Fruit fly (Drosophila melanogaster): Measurements from ENCODE around the gene I-t.
A peak's percentile ranks its signal among the peaks of the same experiment; 100 is the strongest.

Gene I-t

DNA sequence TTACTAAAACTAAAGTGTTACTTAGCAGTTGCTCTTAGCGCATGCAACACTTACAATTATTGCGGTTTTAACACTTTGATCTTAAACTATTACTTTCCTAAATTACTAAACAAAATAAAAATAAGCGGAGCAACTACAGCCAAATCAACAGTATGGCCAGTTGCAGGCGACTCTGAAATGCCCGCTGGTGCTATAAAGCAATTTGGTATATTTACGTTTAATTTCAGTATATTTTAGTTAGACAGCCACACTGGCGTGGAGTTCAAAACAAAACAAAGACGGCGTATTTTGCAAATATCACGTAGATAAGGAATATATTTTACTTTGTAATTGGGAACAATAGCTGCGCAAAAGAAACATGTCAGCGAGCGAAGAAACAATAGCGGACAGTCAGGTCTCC lies 24.3 kb upstream of the I-t start, which contains the start of the genes Taf12 and Ho (continued):
- TF ChIP-seq Smox (GFP tag; optimal IDR thresholded peaks at IDR 0.05) (no peak), dsx (GFP tag; optimal IDR thresholded peaks at IDR 0.05; ENCODE audit: poor library complexity, severe bottlenecking) (no peak), CG6276 (GFP tag; optimal IDR thresholded peaks at IDR 0.05) (no peak), fkh (GFP tag; optimal IDR thresholded peaks at IDR 0.05) (peak; percentile 54), Eip78C (GFP tag) (peak; percentile 74), achi (GFP tag; optimal IDR thresholded peaks at IDR 0.05) (no peak), svp (GFP tag) (peak; percentile 70)

DNA sequence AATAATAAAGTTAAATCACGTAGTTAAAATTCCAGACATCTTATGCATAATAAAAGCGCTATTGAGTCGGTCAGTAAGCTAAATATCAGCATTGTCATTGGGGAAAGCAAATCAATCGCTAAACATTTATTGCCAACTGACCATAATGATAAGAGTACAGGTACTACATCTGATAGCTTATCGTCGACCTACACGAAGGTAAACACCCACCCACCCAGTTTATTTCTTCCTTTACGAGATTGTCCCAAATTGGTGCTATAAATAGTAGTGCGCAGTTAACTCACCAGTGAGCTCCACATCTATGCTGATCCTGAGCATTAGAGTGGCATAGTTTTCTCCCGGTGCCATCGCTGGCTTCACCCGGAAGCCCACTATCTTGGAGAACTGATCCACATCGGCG lies 20.2 kb upstream of the I-t start:
- TF ChIP-seq CG10631 (GFP tag; optimal IDR thresholded peaks at IDR 0.05) (no peak), vri (GFP tag; optimal IDR thresholded peaks at IDR 0.05) (peak; percentile 35)

DNA sequence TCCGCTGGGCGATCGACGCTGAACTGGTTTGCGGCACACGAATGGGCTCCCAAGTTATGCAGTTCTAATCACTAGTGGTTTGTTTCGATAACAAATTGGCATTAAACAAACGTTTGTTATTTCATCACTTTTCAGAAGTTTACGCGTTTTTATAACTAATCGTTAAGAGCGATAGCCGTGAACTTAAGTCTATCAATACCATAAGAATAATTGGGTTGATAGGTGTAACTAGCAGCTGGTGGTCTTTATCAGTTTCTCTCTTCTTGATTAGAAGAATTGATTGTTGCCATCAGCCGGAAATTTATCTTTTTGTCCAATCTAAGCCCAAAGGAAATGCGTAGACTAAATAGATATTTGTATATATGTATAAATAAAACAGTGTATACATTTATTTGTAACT lies 19.5 kb upstream of the I-t start, which contains the start of gene CG6830:
Gene CG6830, minus strand, starts transcription at position 27 of the 400 bp plus-strand sequence.
- TF ChIP-seq CG6854 (GFP tag; optimal IDR thresholded peaks at IDR 0.05): no peak
- TF ChIP-seq CG6808 (GFP tag; optimal IDR thresholded peaks at IDR 0.05): no peak
- no peak for TF ChIP-seq Lpt (GFP tag; optimal IDR thresholded peaks at IDR 0.05)
- TF ChIP-seq Hr38 (GFP tag; optimal IDR thresholded peaks at IDR 0.05): no peak
- no peak for TF ChIP-seq CG9139 (GFP tag; optimal IDR thresholded peaks at IDR 0.05)
- no peak for TF ChIP-seq CG31627 (GFP tag; optimal IDR thresholded peaks at IDR 0.05)
- no peak for TF ChIP-seq fkh (GFP tag; optimal IDR thresholded peaks at IDR 0.05)
- no peak for TF ChIP-seq svp (GFP tag)
- TF ChIP-seq CG1621 (tag; optimal IDR thresholded peaks at IDR 0.05): no peak
- TF ChIP-seq Sox102F (GFP tag; optimal IDR thresholded peaks at IDR 0.05): no peak
- no peak for TF ChIP-seq CG11902 (GFP tag; optimal IDR thresholded peaks at IDR 0.05)
- TF ChIP-seq lz (GFP tag; optimal IDR thresholded peaks at IDR 0.05): no peak
- no peak for TF ChIP-seq Sox14 (GFP tag; optimal IDR thresholded peaks at IDR 0.05)
- TF ChIP-seq CG8319 (GFP tag; optimal IDR thresholded peaks at IDR 0.05): no peak
- TF ChIP-seq Eip75B (GFP tag; optimal IDR thresholded peaks at IDR 0.05): no peak
- TF ChIP-seq CG11294 (GFP tag; IDR thresholded peaks at IDR 0.05): no peak
- no peak for TF ChIP-seq CG15336 (GFP tag; IDR thresholded peaks at IDR 0.05)
- TF ChIP-seq dsx (GFP tag; optimal IDR thresholded peaks at IDR 0.05; ENCODE audit: poor library complexity, severe bottlenecking): no peak
- TF ChIP-seq CG32006 (GFP tag; optimal IDR thresholded peaks at IDR 0.05): no peak

DNA sequence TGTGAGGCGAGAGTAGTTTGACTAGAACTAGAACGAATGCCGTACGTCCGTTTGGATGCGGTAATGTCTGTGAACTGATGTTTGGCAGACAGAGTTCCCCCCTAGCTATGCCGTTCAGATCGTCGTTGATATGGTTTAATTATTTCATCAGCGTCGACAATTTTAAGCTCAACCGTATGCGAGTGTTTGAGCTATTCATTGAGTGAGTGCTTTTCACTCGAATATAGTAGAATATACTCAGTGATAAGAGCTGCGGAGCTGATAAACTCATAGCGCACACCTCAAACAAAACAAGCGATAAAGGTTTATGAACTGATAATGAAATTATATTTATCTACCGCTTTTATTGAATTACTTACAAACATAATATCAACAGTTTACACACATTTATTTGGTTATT lies 15.8 kb upstream of the I-t start, which contains the start of gene CG6834:
Gene CG6834, minus strand, starts transcription at position 79 of the 400 bp plus-strand sequence.
- TF ChIP-seq svp (GFP tag) (peak; percentile 71), fkh (GFP tag; optimal IDR thresholded peaks at IDR 0.05) (peak; percentile 49), vri (GFP tag; optimal IDR thresholded peaks at IDR 0.05) (peak; percentile 64), fd85E (GFP tag; optimal IDR thresholded peaks at IDR 0.05) (no peak), Ets21C (GFP tag; optimal IDR thresholded peaks at IDR 0.05) (no peak), CG8632 (GFP tag; optimal IDR thresholded peaks at IDR 0.05) (no peak)

DNA sequence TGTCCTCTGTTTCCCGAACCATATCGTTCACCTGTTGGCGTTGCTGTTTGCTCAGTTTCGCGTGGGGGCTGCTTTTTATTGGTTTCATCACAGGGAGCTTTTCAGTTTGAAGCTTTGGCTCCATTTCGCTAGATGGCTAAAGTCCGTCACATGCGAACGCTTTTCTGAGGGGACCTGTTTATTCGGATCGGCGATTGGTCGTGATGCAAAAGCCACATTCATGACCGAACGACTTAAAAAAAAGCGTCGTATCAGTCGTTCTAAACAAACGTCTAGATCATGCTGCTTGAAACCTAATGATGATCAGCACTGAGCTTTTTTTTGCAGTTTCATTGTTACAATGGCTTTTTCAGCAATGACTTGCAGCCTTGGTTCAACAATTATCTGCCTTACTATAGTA lies 13.9 kb upstream of the I-t start, which contains the start of gene CG6908:
Gene CG6908, minus strand, starts transcription at position 152 of the 400 bp plus-strand sequence.
- TF ChIP-seq Sox102F (GFP tag; optimal IDR thresholded peaks at IDR 0.05): no peak
- TF ChIP-seq CG15336 (GFP tag; IDR thresholded peaks at IDR 0.05): 0 out of 2 replicates have a peak, but pooled peaks have one; percentile 24
- no peak for TF ChIP-seq topi (GFP tag; optimal IDR thresholded peaks at IDR 0.05)
- no peak for TF ChIP-seq esn (GFP tag; optimal IDR thresholded peaks at IDR 0.05)
- TF ChIP-seq CG6163 (GFP tag; IDR thresholded peaks at IDR 0.05): no peak
- TF ChIP-seq dsx (GFP tag; optimal IDR thresholded peaks at IDR 0.05; ENCODE audit: poor library complexity, severe bottlenecking): no peak
- no peak for TF ChIP-seq CG6854 (GFP tag; optimal IDR thresholded peaks at IDR 0.05)
- TF ChIP-seq vri (GFP tag; optimal IDR thresholded peaks at IDR 0.05): peak; percentile 45
- TF ChIP-seq svp (GFP tag): peak; percentile 76
- no peak for TF ChIP-seq Gug (GFP tag; IDR thresholded peaks at IDR 0.05)
- TF ChIP-seq CG34406 (GFP tag; optimal IDR thresholded peaks at IDR 0.05): no peak
- no peak for TF ChIP-seq achi (GFP tag; optimal IDR thresholded peaks at IDR 0.05)
- TF ChIP-seq eg (GFP tag; IDR thresholded peaks at IDR 0.05): 0 out of 3 replicates have a peak, but pooled peaks have one; percentile 30
- TF ChIP-seq CG8319 (GFP tag; optimal IDR thresholded peaks at IDR 0.05): no peak
- no peak for TF ChIP-seq spab (GFP tag; optimal IDR thresholded peaks at IDR 0.05)
- TF ChIP-seq CG6792 (GFP tag; optimal IDR thresholded peaks at IDR 0.05): no peak
- TF ChIP-seq CG32006 (GFP tag; optimal IDR thresholded peaks at IDR 0.05): no peak
- peak; percentile 16 for TF ChIP-seq CG6276 (GFP tag; optimal IDR thresholded peaks at IDR 0.05)
- no peak for TF ChIP-seq Lpt (GFP tag; optimal IDR thresholded peaks at IDR 0.05)
- TF ChIP-seq CG3919 (GFP tag; optimal IDR thresholded peaks at IDR 0.05): no peak

Data from whole organism, prepupa.